Fruit fly (Drosophila melanogaster): Measurements from ENCODE around the gene Daao2.

The Daao2 gene

DNA sequence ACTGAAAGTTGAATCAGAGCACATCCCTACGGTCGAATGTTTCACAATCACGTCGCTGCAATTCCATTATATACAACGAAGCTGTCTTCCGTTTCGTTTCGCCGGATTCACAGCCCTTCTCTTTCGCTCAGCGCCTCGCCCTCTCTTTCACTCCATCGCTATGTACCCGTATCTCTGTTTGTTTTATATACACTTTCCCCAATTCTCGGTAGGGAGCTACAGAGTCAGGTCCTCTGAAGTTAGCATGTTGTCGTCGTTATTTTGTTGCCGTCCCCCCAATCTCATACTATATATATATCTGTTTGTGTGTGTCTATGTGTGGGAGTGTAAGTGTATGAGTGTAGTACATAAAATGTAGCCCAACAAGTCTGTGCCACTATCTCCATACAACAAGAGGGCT, 33.3 kb downstream of the Daao2 start:
- TF ChIP-seq cg (GFP tag; optimal IDR thresholded peaks at IDR 0.05) (peak; percentile 47), Dll (GFP tag; IDR thresholded peaks at IDR 0.05; ENCODE audit: partially characterized antibody) (no peak), CG4617 (GFP tag; optimal IDR thresholded peaks at IDR 0.05; ENCODE audit: borderline replicate concordance) (no peak), zf30C (GFP tag; optimal IDR thresholded peaks at IDR 0.05) (no peak), pb (GFP tag; optimal IDR thresholded peaks at IDR 0.05) (no peak), CG6689 (GFP tag; IDR thresholded peaks at IDR 0.05) (no peak), lov (optimal IDR thresholded peaks at IDR 0.05) (no peak), lov (GFP tag; IDR thresholded peaks at IDR 0.05) (no peak), pfk (GFP tag; optimal IDR thresholded peaks at IDR 0.05) (peak; percentile 48), CG12155 (GFP tag; optimal IDR thresholded peaks at IDR 0.05) (no peak), CG13894 (tag; optimal IDR thresholded peaks at IDR 0.05) (peak; percentile 8), luna (GFP tag; optimal IDR thresholded peaks at IDR 0.05) (no peak), CG5245 (GFP tag; optimal IDR thresholded peaks at IDR 0.05) (no peak), CG12071 (GFP tag; optimal IDR thresholded peaks at IDR 0.05) (no peak), kay (GFP tag; optimal IDR thresholded peaks at IDR 0.05) (no peak), Nf-YB (GFP tag; optimal IDR thresholded peaks at IDR 0.05) (peak; percentile 73), Fer1 (GFP tag; optimal IDR thresholded peaks at IDR 0.05) (no peak), Nf-YC (tag; optimal IDR thresholded peaks at IDR 0.05) (peak; percentile 63), tx (GFP tag; optimal IDR thresholded peaks at IDR 0.05) (no peak), MBD-R2 (GFP tag; IDR thresholded peaks at IDR 0.05) (no peak), ken (GFP tag; IDR thresholded peaks at IDR 0.05) (no peak), sug (tag; optimal IDR thresholded peaks at IDR 0.05) (no peak), CG7963 (GFP tag; IDR thresholded peaks at IDR 0.05; ENCODE audit: partially characterized antibody) (no peak), dmrt99B (tag; optimal IDR thresholded peaks at IDR 0.05) (no peak), ato (GFP tag; IDR thresholded peaks at IDR 0.05; ENCODE audit: partially characterized antibody) (no peak), CG1832 (GFP tag; optimal IDR thresholded peaks at IDR 0.05) (peak; percentile 41), Gsc (GFP tag; IDR thresholded peaks at IDR 0.05) (no peak), slou (GFP tag; optimal IDR thresholded peaks at IDR 0.05) (no peak), Lhr (GFP tag; optimal IDR thresholded peaks at IDR 0.05) (no peak), CG16779 (GFP tag; IDR thresholded peaks at IDR 0.05) (no peak), gt (GFP tag; IDR thresholded peaks at IDR 0.05) (no peak), sim (GFP tag; IDR thresholded peaks at IDR 0.05) (no peak), CG17829 (tag; optimal IDR thresholded peaks at IDR 0.05) (no peak), pum (GFP tag; optimal IDR thresholded peaks at IDR 0.05) (no peak), gcm (GFP tag; optimal IDR thresholded peaks at IDR 0.05) (no peak), ab (GFP tag; optimal IDR thresholded peaks at IDR 0.05) (no peak), C15 (GFP tag; IDR thresholded peaks at IDR 0.05) (no peak), Med (GFP tag) (peak; percentile 5), Oli (tag; optimal IDR thresholded peaks at IDR 0.05) (no peak), Dad (GFP tag; optimal IDR thresholded peaks at IDR 0.05) (no peak), YL-1 (GFP tag; optimal IDR thresholded peaks at IDR 0.05) (no peak), D19A (tag; optimal IDR thresholded peaks at IDR 0.05) (no peak), maf-S (GFP tag; optimal IDR thresholded peaks at IDR 0.05) (no peak), TFAM (GFP tag; optimal IDR thresholded peaks at IDR 0.05) (no peak), CG2875 (GFP tag; optimal IDR thresholded peaks at IDR 0.05) (no peak), CG9797 (GFP tag; optimal IDR thresholded peaks at IDR 0.05) (no peak), BtbVII (GFP tag; optimal IDR thresholded peaks at IDR 0.05) (no peak), CG6272 (GFP tag; IDR thresholded peaks at IDR 0.05) (no peak), gsb (GFP tag; IDR thresholded peaks at IDR 0.05) (no peak), bcd (GFP tag; optimal IDR thresholded peaks at IDR 0.05) (no peak), fu2 (GFP tag; optimal IDR thresholded peaks at IDR 0.05) (no peak)

All from whole organism, embryonic.